Worm (Caenorhabditis elegans): Measurements from ENCODE around the gene Y105C5B.5.

- no peak for TF ChIP-seq nhr-76 (tag; optimal IDR thresholded peaks at IDR 0.05)
- no peak for TF ChIP-seq mep-1 (tag; optimal IDR thresholded peaks at IDR 0.05)
- no peak for TF ChIP-seq unc-39 (tag; optimal IDR thresholded peaks at IDR 0.05)
- TF ChIP-seq pha-4 (tag; optimal IDR thresholded peaks at IDR 0.05), result no peak
- no peak for TF ChIP-seq snpc-4 (tag; optimal IDR thresholded peaks at IDR 0.05)
- TF ChIP-seq ceh-39 (tag; optimal IDR thresholded peaks at IDR 0.05), result no peak
These were observed 47.1 kb downstream of the Y105C5B.5 start for ce11 chrIV:15853820-15854426.

All from whole organism, mixed stage, embryonic.